Fruit fly (Drosophila melanogaster): ENCODE measurements around the gene Hel89B.

The Hel89B gene

DNA sequence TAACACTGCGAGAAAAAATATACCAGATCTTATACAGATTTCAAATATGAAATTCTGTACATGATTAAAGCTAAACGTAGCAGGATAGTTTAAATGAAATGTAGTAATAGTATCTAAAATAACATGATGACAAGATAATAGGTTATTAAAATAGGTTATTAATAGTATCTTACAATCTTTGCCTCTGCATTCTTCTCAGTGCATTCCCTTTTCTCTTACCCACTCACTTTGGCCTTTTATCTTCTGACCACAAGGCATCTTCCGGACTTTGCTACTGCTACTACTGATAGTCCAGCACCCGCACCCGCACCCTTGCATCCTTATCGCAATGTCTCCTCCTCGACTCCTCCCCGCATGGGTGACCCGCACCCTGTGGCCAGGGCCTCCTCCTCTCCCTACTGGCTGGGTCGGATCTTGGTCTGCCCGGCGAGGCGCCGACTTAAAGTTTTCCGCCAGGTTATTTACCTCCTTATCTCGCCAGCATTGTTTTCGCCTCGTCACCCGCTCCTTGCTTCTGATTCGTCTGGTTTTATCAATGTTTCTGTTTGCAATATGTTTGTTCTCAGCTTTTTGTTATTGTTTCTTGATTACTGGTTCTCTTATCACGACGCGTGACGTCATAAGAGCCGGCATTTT is 11.5 kb downstream of the Hel89B start (continued):
- no peak for TF ChIP-seq sc (optimal IDR thresholded peaks at IDR 0.05)
- TF ChIP-seq sc (GFP tag; optimal IDR thresholded peaks at IDR 0.05): no peak
- TF ChIP-seq CG7271 (tag; optimal IDR thresholded peaks at IDR 0.05): no peak
- TF ChIP-seq rib (GFP tag; IDR thresholded peaks at IDR 0.05): no peak
- TF ChIP-seq eyg (GFP tag; optimal IDR thresholded peaks at IDR 0.05): no peak
- peak; percentile 39 for TF ChIP-seq CG12659 (GFP tag; optimal IDR thresholded peaks at IDR 0.05)
- TF ChIP-seq jigr1 (GFP tag; IDR thresholded peaks at IDR 0.05): no peak
- no peak for TF ChIP-seq CG4328 (GFP tag; optimal IDR thresholded peaks at IDR 0.05)
- no peak for TF ChIP-seq CG3163 (GFP tag; optimal IDR thresholded peaks at IDR 0.05)
- no peak for TF ChIP-seq Hey (tag; optimal IDR thresholded peaks at IDR 0.05)
- no peak for TF ChIP-seq gfzf (GFP tag; optimal IDR thresholded peaks at IDR 0.05)
- TF ChIP-seq fd3F (GFP tag; optimal IDR thresholded peaks at IDR 0.05): no peak
- TF ChIP-seq CG3281 (GFP tag; optimal IDR thresholded peaks at IDR 0.05): peak; percentile 24
- TF ChIP-seq CG14860 (GFP tag; IDR thresholded peaks at IDR 0.05; ENCODE audit: partially characterized antibody): no peak
- TF ChIP-seq dan (GFP tag; IDR thresholded peaks at IDR 0.05): no peak
- TF ChIP-seq CG6854 (GFP tag; optimal IDR thresholded peaks at IDR 0.05): no peak
- TF ChIP-seq mld (GFP tag; IDR thresholded peaks at IDR 0.05; ENCODE audit: partially characterized antibody): no peak
- TF ChIP-seq chif (GFP tag; optimal IDR thresholded peaks at IDR 0.05): peak in 1 of 2 experiments; percentile 22
- TF ChIP-seq lab (GFP tag; optimal IDR thresholded peaks at IDR 0.05): peak; percentile 55
- TF ChIP-seq usp (GFP tag; optimal IDR thresholded peaks at IDR 0.05): no peak
- peak; percentile 44 for TF ChIP-seq CG34376 (GFP tag; optimal IDR thresholded peaks at IDR 0.05)
- TF ChIP-seq CG11504 (tag; optimal IDR thresholded peaks at IDR 0.05): peak; percentile 68
- peak; percentile 48 for TF ChIP-seq CG12219 (GFP tag; optimal IDR thresholded peaks at IDR 0.05)
- TF ChIP-seq psq (GFP tag; optimal IDR thresholded peaks at IDR 0.05): no peak
- TF ChIP-seq tup (GFP tag; optimal IDR thresholded peaks at IDR 0.05): no peak
- no peak for TF ChIP-seq CG3838 (GFP tag; optimal IDR thresholded peaks at IDR 0.05)
- no peak for TF ChIP-seq Rx (GFP tag; IDR thresholded peaks at IDR 0.05)
- no peak for TF ChIP-seq salm (tag; optimal IDR thresholded peaks at IDR 0.05)
- no peak for TF ChIP-seq BtbVII (GFP tag; optimal IDR thresholded peaks at IDR 0.05)
- no peak for TF ChIP-seq CG31388 (GFP tag; optimal IDR thresholded peaks at IDR 0.05)
- TF ChIP-seq tin (GFP tag; optimal IDR thresholded peaks at IDR 0.05): peak; percentile 37
- TF ChIP-seq Atf3 (GFP tag; optimal IDR thresholded peaks at IDR 0.05): no peak
- TF ChIP-seq CG2875 (GFP tag; optimal IDR thresholded peaks at IDR 0.05): no peak
- TF ChIP-seq esg (GFP tag; conservative IDR thresholded peaks at IDR 0.05): no peak; the same call in 1 of the 2 replicates
- TF ChIP-seq zen2 (GFP tag; IDR thresholded peaks at IDR 0.05; ENCODE audit: partially characterized antibody): no peak
- TF ChIP-seq ab (GFP tag; optimal IDR thresholded peaks at IDR 0.05): no peak
- peak; percentile 56 for TF ChIP-seq CG10267 (tag; optimal IDR thresholded peaks at IDR 0.05)
- peak; percentile 28 for TF ChIP-seq az2 (GFP tag; optimal IDR thresholded peaks at IDR 0.05)
- peak; percentile 37 for TF ChIP-seq cwo (GFP tag; optimal IDR thresholded peaks at IDR 0.05)
- 0 out of 2 replicates have a peak, but pooled peaks have one; percentile 17 for TF ChIP-seq nerfin-2 (GFP tag; IDR thresholded peaks at IDR 0.05; ENCODE audit: partially characterized antibody)
- TF ChIP-seq CG8290 (GFP tag; optimal IDR thresholded peaks at IDR 0.05): no peak
- peak in 1 of 2 experiments; percentile 19 for TF ChIP-seq CG8290 (tag; optimal IDR thresholded peaks at IDR 0.05)
- TF ChIP-seq ci (GFP tag; IDR thresholded peaks at IDR 0.05): no peak
- TF ChIP-seq CG10979 (tag; optimal IDR thresholded peaks at IDR 0.05): peak; percentile 76
- TF ChIP-seq otp (GFP tag; IDR thresholded peaks at IDR 0.05): no peak
- TF ChIP-seq CG14710 (tag; optimal IDR thresholded peaks at IDR 0.05): peak; percentile 64
- TF ChIP-seq Ada2b (GFP tag; IDR thresholded peaks at IDR 0.05): peak; percentile 32; the same call in 1 of the 2 replicates
- no peak for TF ChIP-seq luna (GFP tag; optimal IDR thresholded peaks at IDR 0.05)
- TF ChIP-seq CG10274 (GFP tag; optimal IDR thresholded peaks at IDR 0.05): peak; percentile 7
- no peak for TF ChIP-seq CG1529 (GFP tag; optimal IDR thresholded peaks at IDR 0.05)
